Worm (Caenorhabditis elegans) whole organism, early embryonic: ENCODE data around the gene pfs-2.

Source experiments
- B0310.2 ChIP-seq: sonication (generic microtip); optimal IDR thresholded peaks from 2 replicates; lab custom pipeline; 2016; ENCODE audit warnings: mild to moderate bottlenecking, missing genetic modification characterization, missing compliant biosample characterization
- F13C5.2 ChIP-seq: sonication (generic microtip); optimal IDR thresholded peaks from 2 replicates; lab custom pipeline; 2017; ENCODE audit warnings: mild to moderate bottlenecking, missing genetic modification characterization, inconsistent platforms, missing compliant biosample characterization
- aly-1 ChIP-seq: sonication (generic microtip); optimal IDR thresholded peaks from 2 replicates; lab custom pipeline; 2016; ENCODE audit warnings: missing genetic modification characterization, missing compliant biosample characterization
- ama-1 ChIP-seq: fragments of 150-350 bp; optimal IDR thresholded peaks from 2 replicates; lab custom pipeline; 2014
- ceh-13 ChIP-seq: fragments of 200-800 bp; sonication (Bioruptor generic); optimal IDR thresholded peaks from 2 replicates; lab custom pipeline; 2018; ENCODE audit warnings: mild to moderate bottlenecking, missing genetic modification characterization, missing compliant biosample characterization
- ceh-36 ChIP-seq: sonication (generic microtip); optimal IDR thresholded peaks from 2 replicates; lab custom pipeline; 2016; ENCODE audit warnings: missing genetic modification characterization, inconsistent platforms, missing compliant biosample characterization
- ets-7 ChIP-seq: sonication (generic microtip); optimal IDR thresholded peaks from 2 replicates; lab custom pipeline; 2016; ENCODE audit warnings: missing genotype, missing genetic modification characterization, missing compliant biosample characterization
- flt-1 ChIP-seq: fragments of 200-800 bp; sonication (Bioruptor generic); IDR thresholded peaks from 2 replicates; pipeline ENCODE4 v1.3.6; 2022; ENCODE audit warnings: missing genetic modification characterization, missing compliant biosample characterization
- hmbx-1 ChIP-seq: sonication (generic microtip); optimal IDR thresholded peaks from 2 replicates; lab custom pipeline; 2016; ENCODE audit warnings: mild to moderate bottlenecking, missing genetic modification characterization, missing compliant biosample characterization
- hmg-4 ChIP-seq: fragments of 200-800 bp; sonication (Bioruptor generic); optimal IDR thresholded peaks from 2 replicates; lab custom pipeline; 2018; ENCODE audit warnings: mild to moderate bottlenecking, missing genetic modification characterization, missing compliant biosample characterization
- hnd-1 ChIP-seq: sonication (generic microtip); optimal IDR thresholded peaks from 2 replicates; lab custom pipeline; 2016; ENCODE audit warnings: missing genetic modification characterization, missing compliant biosample characterization
- pes-1 ChIP-seq: fragments of 200-800 bp; sonication (Bioruptor generic); IDR thresholded peaks from 2 replicates; pipeline ENCODE4 v1.3.6; 2022; ENCODE audit warnings: missing genetic modification reagents, missing genetic modification characterization, missing compliant biosample characterization
- scrt-1 ChIP-seq: fragments of 200-800 bp; sonication (Bioruptor generic); IDR thresholded peaks from 2 replicates; pipeline ENCODE4 v1.3.6; 2022; ENCODE audit warnings: missing genetic modification characterization, missing compliant biosample characterization
- sea-1 ChIP-seq: fragments of 200-800 bp; sonication (Bioruptor generic); conservative IDR thresholded peaks from 2 replicates; pipeline ENCODE4 v1.3.6; 2022; ENCODE audit warnings: missing genetic modification characterization, missing compliant biosample characterization
- tbx-11 ChIP-seq: fragments of 200-800 bp; sonication (Bioruptor generic); IDR thresholded peaks from 2 replicates; pipeline ENCODE4 v1.3.6; 2022; ENCODE audit warnings: missing genetic modification characterization, missing compliant biosample characterization
- tbx-37 ChIP-seq: fragments of 200-800 bp; sonication (Bioruptor generic); conservative IDR thresholded peaks from 2 replicates; pipeline ENCODE4 v1.3.6; 2022; ENCODE audit warnings: missing genetic modification reagents, missing genetic modification characterization, missing compliant biosample characterization
- tra-4 ChIP-seq: sonication (generic microtip); optimal IDR thresholded peaks from 2 replicates; lab custom pipeline; 2017; ENCODE audit warnings: missing genetic modification characterization, missing compliant biosample characterization

pfs-2 gene

ce11 chrII:14360675-14361074, 2.5 kb downstream of the pfs-2 start:
- TF ChIP-seq tbx-37 (GFP tag; lab: Robert Waterston, UW) (no peak), pes-1 (GFP tag; lab: Robert Waterston, UW) (no peak), aly-1 (tag; lab: Kevin White, UChicago) (no peak), ceh-36 (no peak), tra-4 (tag; lab: Kevin White, UChicago) (no peak), ama-1 (lab: Kevin White, UChicago) (no peak), hnd-1 (tag; lab: Kevin White, UChicago) (no peak), tbx-11 (GFP tag; lab: Robert Waterston, UW) (no peak), B0310.2 (no peak), ets-7 (tag; lab: Kevin White, UChicago) (no peak), ceh-13 (GFP tag; lab: Kevin White, UChicago) (no peak), sea-1 (no peak), hmbx-1 (tag; lab: Kevin White, UChicago) (no peak), F13C5.2 (tag; lab: Kevin White, UChicago) (no peak)

DNA sequence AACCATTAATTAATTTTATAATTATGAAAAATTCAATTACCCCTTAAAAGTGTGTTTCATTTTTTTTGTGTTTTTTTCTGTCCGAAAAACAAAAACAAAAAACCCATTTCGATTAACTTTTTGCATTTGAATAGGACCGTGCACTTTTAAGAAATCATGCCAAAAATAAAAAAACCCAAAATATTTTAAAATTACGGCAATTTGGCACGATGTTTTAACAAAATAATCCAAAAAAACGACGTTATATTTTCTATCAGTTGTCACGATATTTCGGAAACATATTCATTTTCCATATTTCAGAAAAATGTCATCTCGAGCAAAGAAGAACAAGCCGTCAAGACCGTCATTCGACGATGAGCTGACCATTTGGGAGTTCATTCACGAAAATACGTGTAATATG, 3.6 kb downstream of the pfs-2 start, which contains the start of gene tebp-1:
Gene tebp-1, plus strand, starts transcription at position 301 of the 400 bp plus-strand sequence.
- TF ChIP-seq hmg-4 (GFP tag; lab: Kevin White, UChicago) (no peak), tbx-11 (GFP tag; lab: Robert Waterston, UW) (no peak), B0310.2 (no peak), tbx-37 (GFP tag; lab: Robert Waterston, UW) (no peak), ceh-13 (GFP tag; lab: Kevin White, UChicago) (no peak), hnd-1 (tag; lab: Kevin White, UChicago) (no peak), ama-1 (lab: Kevin White, UChicago) (no peak), ets-7 (tag; lab: Kevin White, UChicago) (no peak), F13C5.2 (tag; lab: Kevin White, UChicago) (no peak), pes-1 (GFP tag; lab: Robert Waterston, UW) (no peak), sea-1 (no peak), tra-4 (tag; lab: Kevin White, UChicago) (no peak), ceh-36 (no peak), flt-1 (no peak), scrt-1 (no peak), aly-1 (tag; lab: Kevin White, UChicago) (no peak), hmbx-1 (tag; lab: Kevin White, UChicago) (no peak)

DNA sequence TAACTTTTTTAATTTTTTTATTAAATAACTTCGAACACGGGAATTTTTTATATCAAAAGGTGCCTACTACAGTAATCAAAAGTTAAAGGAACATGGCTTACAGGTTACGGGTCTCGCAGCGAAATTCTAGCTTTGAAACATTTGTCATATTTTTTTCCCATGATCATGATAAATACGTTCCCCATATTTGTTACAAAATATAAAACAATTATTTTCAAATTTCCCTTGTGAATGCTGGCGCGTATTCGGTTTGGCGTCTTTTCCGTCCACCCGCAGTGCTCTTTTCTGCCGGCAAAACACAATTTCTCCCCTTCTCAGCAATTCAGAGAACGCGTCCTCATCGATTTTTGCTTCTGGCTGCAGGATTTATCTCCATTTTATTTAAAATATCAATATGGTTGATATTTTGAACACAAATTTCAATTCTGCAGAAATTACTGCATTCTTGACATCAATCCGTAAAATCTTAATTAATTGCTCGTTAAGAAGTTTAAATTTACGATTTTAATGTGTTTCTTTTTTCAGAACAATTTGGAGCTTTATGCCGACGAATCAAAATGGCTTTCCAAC, 7.1 kb downstream of the pfs-2 start, which contains the start of gene imb-2:
Gene imb-2, plus strand, starts transcription at position 520 of the 570 bp plus-strand sequence.
- TF ChIP-seq ets-7 (tag; lab: Kevin White, UChicago) (no peak), aly-1 (tag; lab: Kevin White, UChicago) (no peak), hmbx-1 (tag; lab: Kevin White, UChicago) (no peak), ceh-36 (no peak), tra-4 (tag; lab: Kevin White, UChicago) (no peak), ama-1 (lab: Kevin White, UChicago) (no peak), pes-1 (GFP tag; lab: Robert Waterston, UW) (no peak), F13C5.2 (tag; lab: Kevin White, UChicago) (no peak), sea-1 (no peak), hmg-4 (GFP tag; lab: Kevin White, UChicago) (no peak), ceh-13 (GFP tag; lab: Kevin White, UChicago) (no peak), hnd-1 (tag; lab: Kevin White, UChicago) (no peak), flt-1 (no peak), tbx-37 (GFP tag; lab: Robert Waterston, UW) (no peak), scrt-1 (no peak), tbx-11 (GFP tag; lab: Robert Waterston, UW) (no peak), B0310.2 (no peak)

DNA sequence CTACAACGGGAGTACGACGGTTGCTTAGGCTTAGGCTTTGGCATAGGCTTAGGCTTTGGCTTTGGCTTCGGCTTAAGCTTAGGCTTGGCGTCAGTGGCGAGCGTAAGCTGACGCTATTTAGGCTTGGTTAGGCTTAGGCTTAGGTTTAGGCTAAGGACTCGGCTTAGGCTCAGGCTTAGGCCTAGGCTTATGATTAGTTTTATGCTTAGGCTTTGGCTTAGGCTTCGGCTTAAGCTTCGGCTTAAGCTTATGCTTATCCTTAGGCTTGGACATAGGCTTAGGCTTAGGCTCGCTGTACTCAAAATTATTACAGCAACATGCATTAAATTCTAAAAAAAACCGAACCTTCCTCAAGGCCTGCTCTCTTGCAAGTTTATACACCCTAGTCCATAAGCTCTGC, 16.4 kb downstream of the pfs-2 start:
- TF ChIP-seq pes-1 (GFP tag; lab: Robert Waterston, UW) (0 out of 2 replicates have a peak, but pooled peaks have one; percentile 18), F13C5.2 (tag; lab: Kevin White, UChicago) (no peak), ceh-36 (peak; percentile 72)

- no peak for TF ChIP-seq hmg-4 (GFP tag; lab: Kevin White, UChicago)
- TF ChIP-seq B0310.2, result no peak
- TF ChIP-seq hmbx-1 (tag; lab: Kevin White, UChicago), result no peak
- TF ChIP-seq pes-1 (GFP tag; lab: Robert Waterston, UW), result no peak
These were observed 19.6 kb downstream of the pfs-2 start, which contains the start of gene acr-20 for ce11 chrII:14377796-14378195. Gene acr-20 (minus strand): TSS chrII:14377896.

- no peak for TF ChIP-seq hmbx-1 (tag; lab: Kevin White, UChicago)
- TF ChIP-seq pes-1 (GFP tag; lab: Robert Waterston, UW), result no peak
- TF ChIP-seq scrt-1, result no peak
- TF ChIP-seq tra-4 (tag; lab: Kevin White, UChicago), result no peak
- no peak for TF ChIP-seq ets-7 (tag; lab: Kevin White, UChicago)
- TF ChIP-seq B0310.2, result no peak
- no peak for TF ChIP-seq tbx-11 (GFP tag; lab: Robert Waterston, UW)
- no peak for TF ChIP-seq ama-1 (lab: Kevin White, UChicago)
- TF ChIP-seq ceh-13 (GFP tag; lab: Kevin White, UChicago), result no peak
- no peak for TF ChIP-seq F13C5.2 (tag; lab: Kevin White, UChicago)
- no peak for TF ChIP-seq hnd-1 (tag; lab: Kevin White, UChicago)
- no peak for TF ChIP-seq ceh-36
These were observed 22.6 kb downstream of the pfs-2 start for ce11 chrII:14380778-14381177.

ce11 chrII:14381450-14381849, 23.3 kb downstream of the pfs-2 start, which contains the start of gene sdz-26:
Gene sdz-26 (plus strand): TSS chrII:14381750.
- TF ChIP-seq hmg-4 (GFP tag; lab: Kevin White, UChicago) (no peak), aly-1 (tag; lab: Kevin White, UChicago) (no peak), tbx-37 (GFP tag; lab: Robert Waterston, UW) (no peak), tra-4 (tag; lab: Kevin White, UChicago) (no peak), B0310.2 (no peak), ceh-36 (no peak), flt-1 (no peak), scrt-1 (no peak)
